Fruit fly (Drosophila melanogaster) whole organism, pupa: ENCODE results near the gene Arl1.

Experiments used
- CG10348 ChIP-seq: fragments of 200-800 bp; sonication (Bioruptor generic); IDR thresholded peaks from 2 replicates; pipeline ENCODE4 v1.3.6; 2022; ENCODE audit warnings: missing biosample characterization, missing genetic modification characterization
- CG14655 ChIP-seq: fragments of 200-800 bp; sonication (Bioruptor generic); optimal IDR thresholded peaks from 3 replicates; lab custom pipeline; 2017; ENCODE audit warnings: mild to moderate bottlenecking, missing biosample characterization, missing genetic modification reagents, missing genetic modification characterization
- CG15710 ChIP-seq: fragments of 200-800 bp; sonication (Bioruptor generic); optimal IDR thresholded peaks from 2 replicates; lab custom pipeline; 2018; ENCODE audit warnings: missing biosample characterization, mild to moderate bottlenecking, missing genetic modification characterization, moderate library complexity
- CG17806 ChIP-seq: fragments of 200-800 bp; sonication (Bioruptor generic); optimal IDR thresholded peaks from 2 replicates; lab custom pipeline; 2018; ENCODE audit warnings: missing biosample characterization, mild to moderate bottlenecking, missing genetic modification characterization, moderate library complexity
- CG34367 ChIP-seq: fragments of 200-800 bp; sonication (Bioruptor generic); optimal IDR thresholded peaks from 2 replicates; lab custom pipeline; 2018; ENCODE audit warnings: missing biosample characterization, mild to moderate bottlenecking, missing genetic modification characterization
- CG4496 ChIP-seq: fragments of 200-800 bp; sonication (Bioruptor generic); IDR thresholded peaks from 3 replicates; pipeline ENCODE4 v1.3.6; 2022; ENCODE audit warnings: missing biosample characterization, missing genetic modification characterization
- CG8159 ChIP-seq: fragments of 200-800 bp; sonication (Bioruptor generic); optimal IDR thresholded peaks from 3 replicates; lab custom pipeline; 2018; ENCODE audit warnings: missing biosample characterization, mild to moderate bottlenecking, missing genetic modification characterization, moderate library complexity
- EcR ChIP-seq: fragments of 200-800 bp; sonication (Bioruptor generic); optimal IDR thresholded peaks from 3 replicates; lab custom pipeline; 2019; ENCODE audit warnings: missing biosample characterization, missing genetic modification characterization, mild to moderate bottlenecking, moderate library complexity, missing genetic modification reagents
- Pif1A ChIP-seq: fragments of 200-800 bp; sonication (Bioruptor generic); optimal IDR thresholded peaks from 3 replicates; lab custom pipeline; 2016; ENCODE audit warnings: missing biosample characterization, missing genetic modification characterization
- rn ChIP-seq: fragments of 200-800 bp; sonication (Bioruptor generic); IDR thresholded peaks from 2 replicates; pipeline ENCODE4 v1.3.6; 2022; ENCODE audit warnings: missing biosample characterization, missing genetic modification characterization

- TF ChIP-seq CG17806 (tag; lab: Kevin White, UChicago) = no peak
- TF ChIP-seq CG15710 (tag; lab: Kevin White, UChicago) = no peak
- no peak for TF ChIP-seq CG4496
- no peak for TF ChIP-seq CG34367 (tag; lab: Kevin White, UChicago)
- no peak for TF ChIP-seq EcR (GFP tag; lab: Kevin White, UChicago)
- no peak for TF ChIP-seq CG14655
- no peak for TF ChIP-seq CG8159 (tag; lab: Kevin White, UChicago)
- no peak for TF ChIP-seq rn
- no peak for TF ChIP-seq CG10348 (GFP tag; lab: Robert Waterston, UW)
- TF ChIP-seq Pif1A = no peak
Measured at dm6 chr3L:15978224-15978623, 4.7 kb upstream of the Arl1 start, which contains the start of gene CG17028.
